Fruit fly (Drosophila melanogaster): ENCODE measurements around the gene Pde1c.

The Pde1c gene

dm6 chr2L:11931603-11932002, 3.2 kb upstream of the Pde1c start (continued):
- TF ChIP-seq Awh (GFP tag; IDR thresholded peaks at IDR 0.05) (no peak), HmgD (GFP tag; optimal IDR thresholded peaks at IDR 0.05) (no peak), mirr (GFP tag; optimal IDR thresholded peaks at IDR 0.05) (no peak), CG17912 (GFP tag; optimal IDR thresholded peaks at IDR 0.05) (no peak), salm (tag; optimal IDR thresholded peaks at IDR 0.05) (no peak), ham (GFP tag; IDR thresholded peaks at IDR 0.05) (no peak), chif (GFP tag; optimal IDR thresholded peaks at IDR 0.05) (no peak), lilli (GFP tag; optimal IDR thresholded peaks at IDR 0.05) (no peak), CG6272 (GFP tag; IDR thresholded peaks at IDR 0.05) (no peak), CG3838 (GFP tag; optimal IDR thresholded peaks at IDR 0.05) (no peak), CG7745 (tag; optimal IDR thresholded peaks at IDR 0.05) (no peak), CG17802 (tag; optimal IDR thresholded peaks at IDR 0.05) (no peak), CG15479 (GFP tag; optimal IDR thresholded peaks at IDR 0.05) (no peak), toy (GFP tag; IDR thresholded peaks at IDR 0.05) (no peak), nmo (GFP tag; optimal IDR thresholded peaks at IDR 0.05) (peak; percentile 56), CG8359 (GFP tag; optimal IDR thresholded peaks at IDR 0.05; ENCODE audit: borderline replicate concordance) (no peak), jigr1 (GFP tag; IDR thresholded peaks at IDR 0.05) (no peak), CG12299 (tag; optimal IDR thresholded peaks at IDR 0.05) (no peak), CG13424 (tag; optimal IDR thresholded peaks at IDR 0.05) (peak; percentile 47), pnt (GFP tag; optimal IDR thresholded peaks at IDR 0.05) (no peak), Sin3A (optimal IDR thresholded peaks at IDR 0.05) (no peak), phol (tag; optimal IDR thresholded peaks at IDR 0.05) (no peak), H2.0 (GFP tag; IDR thresholded peaks at IDR 0.05) (no peak), CG5180 (GFP tag; optimal IDR thresholded peaks at IDR 0.05) (peak; percentile 19), sr (GFP tag; IDR thresholded peaks at IDR 0.05) (no peak), dan (GFP tag; IDR thresholded peaks at IDR 0.05) (no peak), Mrtf (GFP tag; IDR thresholded peaks at IDR 0.05) (no peak), Aef1 (GFP tag; IDR thresholded peaks at IDR 0.05) (no peak), CG9932 (GFP tag; IDR thresholded peaks at IDR 0.05) (0 out of 2 replicates have a peak, but pooled peaks have one; percentile 31), zen2 (GFP tag; IDR thresholded peaks at IDR 0.05; ENCODE audit: partially characterized antibody) (no peak), peb (GFP tag; IDR thresholded peaks at IDR 0.05) (no peak), CG4617 (GFP tag; optimal IDR thresholded peaks at IDR 0.05; ENCODE audit: borderline replicate concordance) (no peak), CG13775 (GFP tag; optimal IDR thresholded peaks at IDR 0.05) (no peak), Ada2b (GFP tag; IDR thresholded peaks at IDR 0.05) (peak; percentile 28; the same call in 1 of the 2 replicates), Hsf (GFP tag; optimal IDR thresholded peaks at IDR 0.05) (no peak), HLH3B (GFP tag; IDR thresholded peaks at IDR 0.05) (no peak), her (GFP tag; optimal IDR thresholded peaks at IDR 0.05) (no peak), CG32532 (GFP tag; IDR thresholded peaks at IDR 0.05) (no peak), oc (tag; optimal IDR thresholded peaks at IDR 0.05) (no peak), Six4 (GFP tag; optimal IDR thresholded peaks at IDR 0.05) (no peak), schlank (tag; optimal IDR thresholded peaks at IDR 0.05) (no peak), CG3065 (GFP tag; optimal IDR thresholded peaks at IDR 0.05) (no peak), CG10565 (GFP tag; optimal IDR thresholded peaks at IDR 0.05) (no peak), CG10543 (GFP tag; optimal IDR thresholded peaks at IDR 0.05) (no peak), CG1603 (tag; optimal IDR thresholded peaks at IDR 0.05) (no peak), bigmax (GFP tag; optimal IDR thresholded peaks at IDR 0.05) (no peak), bowl (GFP tag; IDR thresholded peaks at IDR 0.05) (no peak), CG12236 (GFP tag; optimal IDR thresholded peaks at IDR 0.05) (no peak), Xrp1 (GFP tag; IDR thresholded peaks at IDR 0.05) (no peak), CG9727 (GFP tag; optimal IDR thresholded peaks at IDR 0.05) (peak; percentile 12), Oli (tag; optimal IDR thresholded peaks at IDR 0.05) (peak; percentile 16), bcd (GFP tag; optimal IDR thresholded peaks at IDR 0.05) (peak; percentile 29), YL-1 (GFP tag; optimal IDR thresholded peaks at IDR 0.05) (no peak)
